Worm (Caenorhabditis elegans) whole organism, late embryonic: ENCODE data around the gene snx-17.

Experiments
- F13H6.1 ChIP-seq: sonication (generic microtip); optimal IDR thresholded peaks from 2 replicates; lab custom pipeline; 2016; ENCODE audit warnings: missing genetic modification characterization, missing compliant biosample characterization
- T23F11.4 ChIP-seq: fragments of 200-800 bp; sonication (Bioruptor generic); optimal IDR thresholded peaks from 2 replicates; lab custom pipeline; 2018; ENCODE audit warnings: mild to moderate bottlenecking, missing genetic modification characterization, missing compliant biosample characterization
- ama-1 ChIP-seq: fragments of 150-350 bp; optimal IDR thresholded peaks from 2 replicates; lab custom pipeline; 2014
- ceh-2 ChIP-seq: sonication (generic microtip); optimal IDR thresholded peaks from 2 replicates; lab custom pipeline; 2016; ENCODE audit warnings: missing genotype, missing genetic modification characterization, missing compliant biosample characterization
- ceh-6 ChIP-seq: fragments of 200-800 bp; sonication (Bioruptor generic); optimal IDR thresholded peaks from 2 replicates; lab custom pipeline; 2018; ENCODE audit warnings: mild to moderate bottlenecking, missing genetic modification characterization, missing compliant biosample characterization
- ceh-9 ChIP-seq: sonication (generic microtip); optimal IDR thresholded peaks from 2 replicates; lab custom pipeline; 2016; ENCODE audit warnings: mild to moderate bottlenecking, missing genetic modification characterization, inconsistent platforms, missing compliant biosample characterization
- hlh-13 ChIP-seq: fragments of 200-800 bp; sonication (Bioruptor generic); optimal IDR thresholded peaks from 2 replicates; lab custom pipeline; 2018; ENCODE audit warnings: mild to moderate bottlenecking, missing genetic modification characterization, missing compliant biosample characterization
- pros-1 ChIP-seq: fragments of 150-350 bp; optimal IDR thresholded peaks from 2 replicates; lab custom pipeline; 2014; ENCODE audit warnings: missing biosample characterization, missing genetic modification reagents, missing genetic modification characterization

ce11 chrX:13122191-13122590, at the start of gene snx-17:
- TF ChIP-seq T23F11.4 (GFP tag; lab: Kevin White, UChicago) (no peak), hlh-13 (GFP tag; lab: Kevin White, UChicago) (no peak), ceh-6 (GFP tag; lab: Kevin White, UChicago) (no peak), ceh-9 (no peak), pros-1 (tag; lab: Kevin White, UChicago) (no peak), F13H6.1 (tag; lab: Kevin White, UChicago) (no peak), ceh-2 (tag; lab: Kevin White, UChicago) (no peak), ama-1 (lab: Kevin White, UChicago) (no peak)
